Fruit fly (Drosophila melanogaster): ENCODE results near the gene Fancl.

Fancl gene

DNA sequence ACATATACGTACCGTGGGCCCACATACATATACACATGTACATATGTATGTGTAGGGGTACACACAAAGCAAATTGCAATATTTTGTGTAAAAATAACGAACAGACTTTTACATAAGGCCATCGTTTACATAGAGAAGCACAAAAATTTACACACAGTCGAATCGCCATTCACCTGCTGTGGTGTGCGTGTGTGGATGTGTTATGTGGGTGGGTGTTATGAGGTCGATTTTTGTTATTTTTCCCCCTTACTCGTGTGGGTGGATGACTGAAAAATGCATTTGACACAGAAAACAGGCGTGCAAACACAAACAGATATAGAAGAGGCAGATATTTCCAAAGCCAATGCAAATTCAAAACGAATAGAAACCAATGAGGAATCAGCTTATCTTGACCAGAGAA, 42.4 kb upstream of the Fancl start:
- TF ChIP-seq kay (GFP tag; ENCODE audit: borderline replicate concordance) (peak; percentile 65), CG5204 (GFP tag; optimal IDR thresholded peaks at IDR 0.05) (no peak), Crg-1 (GFP tag; optimal IDR thresholded peaks at IDR 0.05) (no peak), pad (GFP tag; optimal IDR thresholded peaks at IDR 0.05) (peak; percentile 4)

DNA sequence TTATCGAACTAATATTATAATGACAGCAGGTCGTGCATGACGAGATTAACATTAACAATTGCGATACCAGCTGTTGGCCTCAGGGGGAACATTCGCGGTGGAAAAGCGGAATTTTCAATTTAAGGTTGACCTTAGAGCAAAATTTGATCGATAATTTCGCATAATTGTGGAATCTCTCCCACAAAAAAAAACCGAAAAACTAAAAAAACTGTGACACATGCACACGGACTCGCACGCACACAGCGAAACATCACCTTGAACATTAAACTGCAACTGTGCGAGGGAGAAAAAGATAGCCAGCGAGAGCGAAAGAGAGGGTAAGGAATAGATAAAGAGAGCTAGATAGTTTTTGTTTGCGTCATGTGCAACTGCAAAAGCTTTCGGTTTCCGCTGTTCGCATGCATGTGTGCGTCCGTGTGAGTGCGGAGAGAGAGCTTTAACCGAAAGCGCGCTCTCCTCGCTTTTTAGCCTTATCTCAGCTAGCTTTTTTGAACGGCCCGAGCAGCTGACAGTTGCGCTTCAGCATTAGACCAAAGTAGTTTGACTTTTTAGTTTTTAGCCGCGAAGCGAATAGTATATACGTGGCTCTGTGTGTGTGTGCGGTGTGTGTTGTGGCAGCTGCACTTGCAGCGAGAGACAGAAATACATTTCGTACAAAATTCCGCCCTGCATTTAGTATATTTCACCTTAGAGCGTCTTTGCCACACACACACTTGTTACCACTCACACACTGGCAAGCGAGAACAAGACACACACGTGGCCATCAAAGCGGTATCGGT, 40.8 kb upstream of the Fancl start:
- TF ChIP-seq Clk (GFP tag; optimal IDR thresholded peaks at IDR 0.05) (no peak), cnc (optimal IDR thresholded peaks at IDR 0.05) (peak in 1 of 2 experiments; percentile 32), Mnt (GFP tag; optimal IDR thresholded peaks at IDR 0.05) (peak; percentile 77), CG11617 (GFP tag; optimal IDR thresholded peaks at IDR 0.05) (peak; percentile 40), CG7101 (tag; optimal IDR thresholded peaks at IDR 0.05) (peak; percentile 49), ovo (GFP tag; optimal IDR thresholded peaks at IDR 0.05) (no peak), kay (GFP tag; ENCODE audit: borderline replicate concordance) (peak; percentile 98), tj (GFP tag; optimal IDR thresholded peaks at IDR 0.05) (peak; percentile 57), CG7045 (GFP tag; optimal IDR thresholded peaks at IDR 0.05) (peak; percentile 17), CG12768 (GFP tag; optimal IDR thresholded peaks at IDR 0.05) (peak; percentile 59), bab1 (GFP tag; optimal IDR thresholded peaks at IDR 0.05) (no peak), CG14711 (tag; optimal IDR thresholded peaks at IDR 0.05) (no peak), CG1620 (GFP tag; optimal IDR thresholded peaks at IDR 0.05) (no peak), Hr96 (GFP tag; optimal IDR thresholded peaks at IDR 0.05) (no peak), cic (GFP tag; optimal IDR thresholded peaks at IDR 0.05) (peak; percentile 85), toe (GFP tag; optimal IDR thresholded peaks at IDR 0.05) (no peak), CG33017 (tag; optimal IDR thresholded peaks at IDR 0.05) (peak; percentile 52), CG5204 (GFP tag; optimal IDR thresholded peaks at IDR 0.05) (no peak)

DNA sequence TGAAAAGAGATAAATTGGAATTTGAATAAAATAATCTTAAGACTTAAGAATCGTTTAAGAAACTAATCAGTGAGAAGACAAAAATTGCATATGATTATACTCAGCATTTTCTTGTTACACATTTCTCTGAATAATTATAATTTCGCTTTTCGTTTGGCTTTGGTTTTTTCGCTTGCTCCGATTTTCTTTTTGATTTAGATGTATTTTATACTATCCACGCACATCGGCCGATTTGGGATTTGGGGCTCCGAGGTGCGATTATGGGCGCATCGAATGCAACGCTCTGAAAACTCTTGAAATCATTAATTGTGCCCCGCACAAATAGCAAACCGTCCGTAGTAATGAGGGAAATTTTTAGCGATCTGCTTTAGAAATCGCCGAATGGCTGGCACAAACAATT, 38.8 kb upstream of the Fancl start:
- TF ChIP-seq CG33017 (tag; optimal IDR thresholded peaks at IDR 0.05) = no peak
- TF ChIP-seq cnc (optimal IDR thresholded peaks at IDR 0.05) = no peak
- TF ChIP-seq tj (GFP tag; optimal IDR thresholded peaks at IDR 0.05) = no peak
- peak; percentile 95 for TF ChIP-seq kay (GFP tag; ENCODE audit: borderline replicate concordance)
- TF ChIP-seq CG1620 (GFP tag; optimal IDR thresholded peaks at IDR 0.05) = no peak
- no peak for TF ChIP-seq CG12768 (GFP tag; optimal IDR thresholded peaks at IDR 0.05)
- no peak for TF ChIP-seq pad (GFP tag; optimal IDR thresholded peaks at IDR 0.05)
- TF ChIP-seq cic (GFP tag; optimal IDR thresholded peaks at IDR 0.05) = no peak

DNA sequence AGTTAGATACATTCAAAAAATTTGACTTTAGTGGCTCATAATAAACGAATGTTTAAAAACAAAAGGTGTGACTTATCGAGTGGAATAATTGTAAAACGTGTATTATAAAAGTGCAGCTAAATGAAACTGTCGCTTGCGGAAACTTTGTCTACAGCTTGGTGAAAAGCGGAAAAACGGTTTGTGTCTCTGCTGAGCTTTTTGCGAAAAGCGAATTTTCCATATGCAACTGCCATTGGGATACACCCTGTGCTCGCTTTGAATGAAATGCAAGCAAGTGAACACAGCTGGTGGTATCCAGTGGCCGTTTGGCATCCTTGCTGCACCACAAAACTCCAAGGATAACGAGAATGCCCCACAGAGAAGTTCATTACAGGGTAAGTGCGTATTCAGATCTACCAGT, 38.2 kb upstream of the Fancl start:
- no peak for TF ChIP-seq cnc (optimal IDR thresholded peaks at IDR 0.05)
- no peak for TF ChIP-seq ovo (GFP tag; optimal IDR thresholded peaks at IDR 0.05)
- TF ChIP-seq cic (GFP tag; optimal IDR thresholded peaks at IDR 0.05) = peak; percentile 42
- TF ChIP-seq CG7045 (GFP tag; optimal IDR thresholded peaks at IDR 0.05) = no peak
- TF ChIP-seq CG11617 (GFP tag; optimal IDR thresholded peaks at IDR 0.05) = no peak

DNA sequence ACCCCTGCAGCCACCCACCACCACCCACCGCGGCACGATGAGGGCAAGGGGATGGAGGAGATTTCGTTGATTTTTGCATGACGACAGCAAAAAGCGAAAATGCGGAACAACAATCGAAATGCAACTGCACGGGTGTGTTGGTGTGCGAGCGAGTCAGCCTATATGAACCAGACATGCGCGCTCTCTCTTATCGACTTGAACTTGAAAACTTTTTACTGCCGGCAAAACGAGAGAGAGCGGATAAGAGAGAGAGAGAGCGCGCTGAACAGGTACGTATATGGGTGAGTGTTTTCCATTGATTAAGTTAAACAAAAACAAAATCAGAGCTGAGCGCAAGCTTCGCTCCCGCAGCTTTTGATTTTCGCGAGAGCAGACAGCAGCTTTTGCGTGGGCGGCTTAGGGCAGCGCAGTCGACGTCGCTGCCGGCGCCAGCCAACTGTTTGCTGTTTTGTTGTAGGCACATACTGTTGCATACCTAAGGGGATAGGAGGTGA, 36.5 kb upstream of the Fancl start:
- TF ChIP-seq CG5204 (GFP tag; optimal IDR thresholded peaks at IDR 0.05) (no peak), Hr96 (GFP tag; optimal IDR thresholded peaks at IDR 0.05) (no peak), CG7045 (GFP tag; optimal IDR thresholded peaks at IDR 0.05) (no peak), CG1620 (GFP tag; optimal IDR thresholded peaks at IDR 0.05) (no peak), CG11617 (GFP tag; optimal IDR thresholded peaks at IDR 0.05) (no peak), ovo (GFP tag; optimal IDR thresholded peaks at IDR 0.05) (no peak), CG33017 (tag; optimal IDR thresholded peaks at IDR 0.05) (peak; percentile 56), Crg-1 (GFP tag; optimal IDR thresholded peaks at IDR 0.05) (no peak), pad (GFP tag; optimal IDR thresholded peaks at IDR 0.05) (peak; percentile 67), CG12768 (GFP tag; optimal IDR thresholded peaks at IDR 0.05) (peak; percentile 83), tj (GFP tag; optimal IDR thresholded peaks at IDR 0.05) (peak; percentile 99), bab1 (GFP tag; optimal IDR thresholded peaks at IDR 0.05) (no peak), Mnt (GFP tag; optimal IDR thresholded peaks at IDR 0.05) (peak; percentile 78), toe (GFP tag; optimal IDR thresholded peaks at IDR 0.05) (no peak), CG14711 (tag; optimal IDR thresholded peaks at IDR 0.05) (peak; percentile 22), cnc (optimal IDR thresholded peaks at IDR 0.05) (peak; percentile 33 to 59), Clk (GFP tag; optimal IDR thresholded peaks at IDR 0.05) (peak; percentile 48), CG7101 (tag; optimal IDR thresholded peaks at IDR 0.05) (peak; percentile 12), kay (GFP tag; ENCODE audit: borderline replicate concordance) (no peak), cic (GFP tag; optimal IDR thresholded peaks at IDR 0.05) (peak; percentile 97)

DNA sequence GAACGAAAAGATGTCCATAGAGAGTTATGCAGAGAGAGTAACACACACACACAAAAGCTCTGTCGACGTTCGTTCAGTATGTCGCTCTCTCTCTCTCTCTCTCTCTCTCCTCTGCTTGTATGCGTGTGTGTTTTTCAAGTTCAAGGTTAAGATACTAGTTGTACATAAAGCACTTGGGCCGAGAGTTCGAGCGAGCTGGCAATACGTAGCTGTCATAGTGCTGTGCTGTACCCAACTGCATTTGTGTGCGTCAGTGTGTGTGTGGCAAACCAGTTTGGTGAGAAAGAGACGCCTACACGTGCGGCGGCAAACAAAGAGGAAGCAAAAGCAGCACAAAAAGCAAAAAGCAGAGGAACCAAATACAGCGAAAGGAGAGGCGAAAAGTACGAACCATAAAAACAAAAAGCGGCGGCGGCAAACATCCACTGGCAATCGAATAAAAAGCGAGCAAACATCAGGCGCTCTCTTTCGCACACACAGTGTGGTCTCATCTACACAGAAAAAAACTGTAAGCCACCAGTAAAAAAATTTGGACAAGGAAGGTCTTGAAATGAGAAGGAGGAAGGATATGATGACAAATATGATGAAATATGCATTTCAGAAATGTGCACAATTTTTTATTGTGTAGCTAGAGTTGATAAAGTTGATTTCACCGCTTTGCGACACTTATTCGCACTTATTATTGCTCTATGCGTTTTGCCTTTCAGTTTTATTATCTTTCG, 34.7 kb upstream of the Fancl start:
- peak; percentile 67 for TF ChIP-seq pad (GFP tag; optimal IDR thresholded peaks at IDR 0.05)
- TF ChIP-seq Crg-1 (GFP tag; optimal IDR thresholded peaks at IDR 0.05) = peak; percentile 17
- TF ChIP-seq CG33017 (tag; optimal IDR thresholded peaks at IDR 0.05) = peak; percentile 67
- TF ChIP-seq cic (GFP tag; optimal IDR thresholded peaks at IDR 0.05) = peak; percentile 84
- peak; percentile 72 for TF ChIP-seq CG12768 (GFP tag; optimal IDR thresholded peaks at IDR 0.05)
- peak; percentile 27 for TF ChIP-seq bab1 (GFP tag; optimal IDR thresholded peaks at IDR 0.05)
- TF ChIP-seq Hr96 (GFP tag; optimal IDR thresholded peaks at IDR 0.05) = peak; percentile 77
- peak; percentile 54 for TF ChIP-seq CG1620 (GFP tag; optimal IDR thresholded peaks at IDR 0.05)
- TF ChIP-seq CG5204 (GFP tag; optimal IDR thresholded peaks at IDR 0.05) = no peak
- no peak for TF ChIP-seq ovo (GFP tag; optimal IDR thresholded peaks at IDR 0.05)
- peak; percentile 67 for TF ChIP-seq CG14711 (tag; optimal IDR thresholded peaks at IDR 0.05)
- peak; percentile 90 for TF ChIP-seq Mnt (GFP tag; optimal IDR thresholded peaks at IDR 0.05)
- TF ChIP-seq CG7101 (tag; optimal IDR thresholded peaks at IDR 0.05) = peak; percentile 80
- TF ChIP-seq toe (GFP tag; optimal IDR thresholded peaks at IDR 0.05) = peak; percentile 59
- TF ChIP-seq CG11617 (GFP tag; optimal IDR thresholded peaks at IDR 0.05) = peak; percentile 86
- TF ChIP-seq cnc (optimal IDR thresholded peaks at IDR 0.05) = no peak
- peak; percentile 87 for TF ChIP-seq tj (GFP tag; optimal IDR thresholded peaks at IDR 0.05)
- TF ChIP-seq kay (GFP tag; ENCODE audit: borderline replicate concordance) = no peak
- TF ChIP-seq Clk (GFP tag; optimal IDR thresholded peaks at IDR 0.05) = peak; percentile 76
- peak; percentile 83 for TF ChIP-seq CG7045 (GFP tag; optimal IDR thresholded peaks at IDR 0.05)

Data from whole organism, adult.